Fruit fly (Drosophila melanogaster): ENCODE data around the gene Gapdh2.

Gapdh2 gene

DNA sequence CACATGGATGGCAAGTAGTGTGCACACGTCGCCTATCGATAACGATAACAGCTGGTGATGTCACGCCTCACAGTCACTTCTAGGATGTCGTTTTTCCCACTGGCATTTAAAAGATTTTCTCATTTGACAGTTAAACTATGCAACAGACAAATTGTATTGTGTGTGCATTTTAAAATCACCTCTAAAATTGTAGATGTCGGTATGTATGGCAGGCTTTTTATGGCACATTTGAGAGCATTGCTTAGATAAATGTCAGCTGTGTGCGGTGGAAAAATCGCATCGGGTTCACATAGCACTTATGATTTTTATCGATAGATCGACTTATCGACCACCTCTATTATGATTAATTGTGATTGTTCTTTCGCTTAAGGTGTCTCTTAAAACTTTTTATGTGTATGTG is 23.8 kb upstream of the Gapdh2 start, which contains the start of the genes ArgRS and CG8578 (continued):
- no peak for TF ChIP-seq Sox100B (GFP tag; optimal IDR thresholded peaks at IDR 0.05)
- peak; percentile 95 for TF ChIP-seq ssp (GFP tag; IDR thresholded peaks at IDR 0.05)
- TF ChIP-seq cg (GFP tag; optimal IDR thresholded peaks at IDR 0.05): peak; percentile 26
- no peak; the same call in 1 of the 2 replicates for TF ChIP-seq wor (GFP tag; IDR thresholded peaks at IDR 0.05)
- no peak for TF ChIP-seq CG16779 (GFP tag; IDR thresholded peaks at IDR 0.05)
- peak; percentile 26; the same call in 1 of the 2 replicates for TF ChIP-seq CG2129 (GFP tag; IDR thresholded peaks at IDR 0.05; ENCODE audit: partially characterized antibody)
- TF ChIP-seq Mes4 (GFP tag; optimal IDR thresholded peaks at IDR 0.05): peak; percentile 3
- TF ChIP-seq run (tag; optimal IDR thresholded peaks at IDR 0.05): no peak
- TF ChIP-seq CG8944 (GFP tag; optimal IDR thresholded peaks at IDR 0.05): peak; percentile 7
- no peak for TF ChIP-seq lbe (GFP tag; optimal IDR thresholded peaks at IDR 0.05)
- TF ChIP-seq ken (GFP tag; IDR thresholded peaks at IDR 0.05): no peak
- no peak for TF ChIP-seq CG10959 (GFP tag; IDR thresholded peaks at IDR 0.05)
- TF ChIP-seq Gsc (GFP tag; IDR thresholded peaks at IDR 0.05): no peak
- TF ChIP-seq CG15269 (tag; optimal IDR thresholded peaks at IDR 0.05): no peak
- peak; percentile 73 for TF ChIP-seq CG18262 (tag; optimal IDR thresholded peaks at IDR 0.05)
- TF ChIP-seq CG12744 (GFP tag; optimal IDR thresholded peaks at IDR 0.05): no peak
- TF ChIP-seq zen2 (GFP tag; IDR thresholded peaks at IDR 0.05; ENCODE audit: partially characterized antibody): no peak; the same call in 2 of the 3 replicates
- TF ChIP-seq CG14667 (GFP tag; IDR thresholded peaks at IDR 0.05): no peak; the same call in 1 of the 2 replicates
- TF ChIP-seq luna (GFP tag; optimal IDR thresholded peaks at IDR 0.05): peak; percentile 57
- no peak for TF ChIP-seq CG15073 (GFP tag; optimal IDR thresholded peaks at IDR 0.05)
- no peak for TF ChIP-seq yki (optimal IDR thresholded peaks at IDR 0.05)
- peak; percentile 3 for TF ChIP-seq CG9876 (GFP tag; optimal IDR thresholded peaks at IDR 0.05)
- TF ChIP-seq CG16813 (GFP tag; IDR thresholded peaks at IDR 0.05; ENCODE audit: partially characterized antibody): peak; percentile 87
- TF ChIP-seq sna (GFP tag; IDR thresholded peaks at IDR 0.05; ENCODE audit: partially characterized antibody): peak; percentile 77
- TF ChIP-seq pita (GFP tag; optimal IDR thresholded peaks at IDR 0.05): no peak
- TF ChIP-seq CG14710 (tag; optimal IDR thresholded peaks at IDR 0.05): peak; percentile 64
- TF ChIP-seq CG4854 (GFP tag; optimal IDR thresholded peaks at IDR 0.05): no peak
- TF ChIP-seq CG3407 (GFP tag; optimal IDR thresholded peaks at IDR 0.05): no peak
- no peak for TF ChIP-seq gce (GFP tag; IDR thresholded peaks at IDR 0.05)
- no peak for TF ChIP-seq CG31224 (GFP tag; IDR thresholded peaks at IDR 0.05)
- TF ChIP-seq NfI (GFP tag; optimal IDR thresholded peaks at IDR 0.05): no peak
- no peak for TF ChIP-seq CG15601 (tag; optimal IDR thresholded peaks at IDR 0.05)
- no peak for TF ChIP-seq disco-r (GFP tag; optimal IDR thresholded peaks at IDR 0.05)
- TF ChIP-seq CG13296 (GFP tag; optimal IDR thresholded peaks at IDR 0.05): no peak
- TF ChIP-seq Adf1 (GFP tag; IDR thresholded peaks at IDR 0.05): no peak
- peak; percentile 65 for TF ChIP-seq pzg (GFP tag; optimal IDR thresholded peaks at IDR 0.05)
- peak; percentile 98 for TF ChIP-seq Ets65A (GFP tag)
- TF ChIP-seq Atf-2 (GFP tag; optimal IDR thresholded peaks at IDR 0.05): peak; percentile 6
- TF ChIP-seq CG13123 (GFP tag; optimal IDR thresholded peaks at IDR 0.05): no peak
- TF ChIP-seq oc (tag; optimal IDR thresholded peaks at IDR 0.05): no peak
- TF ChIP-seq CG3838 (GFP tag; optimal IDR thresholded peaks at IDR 0.05): no peak
- TF ChIP-seq Oaz (GFP tag; IDR thresholded peaks at IDR 0.05): peak; percentile 15; the same call in 1 of the 2 replicates
- TF ChIP-seq sug (tag; optimal IDR thresholded peaks at IDR 0.05): peak; percentile 73
- peak; percentile 65 for TF ChIP-seq bbx (GFP tag; IDR thresholded peaks at IDR 0.05; ENCODE audit: partially characterized antibody)
- TF ChIP-seq CG42726 (GFP tag; IDR thresholded peaks at IDR 0.05; ENCODE audit: partially characterized antibody): no peak
- TF ChIP-seq HHEX (GFP tag; optimal IDR thresholded peaks at IDR 0.05): no peak
- no peak for TF ChIP-seq org-1 (GFP tag; optimal IDR thresholded peaks at IDR 0.05)
- TF ChIP-seq Taf1 (GFP tag; IDR thresholded peaks at IDR 0.05): peak; percentile 58; the same call in 1 of the 2 replicates
- peak; percentile 75; the same call in 1 of the 2 replicates for TF ChIP-seq vvl (GFP tag; IDR thresholded peaks at IDR 0.05)
- peak; percentile 48 for TF ChIP-seq hkb (optimal IDR thresholded peaks at IDR 0.05)
- TF ChIP-seq hkb (GFP tag; IDR thresholded peaks at IDR 0.05): peak; percentile 47; the same call in 1 of the 2 replicates
- TF ChIP-seq Kr (GFP tag; optimal IDR thresholded peaks at IDR 0.05): no peak
